Fruit fly (Drosophila melanogaster) whole organism, wandering third instar larva: ENCODE measurements around the gene Ndae1.

ENCODE experiments used
- CG32264 ChIP-seq: fragments of 200-800 bp; sonication (Bioruptor generic); optimal IDR thresholded peaks from 2 replicates; lab custom pipeline; 2016; ENCODE audit warnings: missing biosample characterization, missing genetic modification characterization
- CG9705 ChIP-seq: fragments of 200-800 bp; sonication (Bioruptor generic); optimal IDR thresholded peaks from 2 replicates; lab custom pipeline; 2018; ENCODE audit warnings: missing biosample characterization, mild to moderate bottlenecking, missing genetic modification characterization
- CrebA ChIP-seq: fragments of 200-800 bp; sonication (Bioruptor generic); optimal IDR thresholded peaks from 2 replicates; lab custom pipeline; 2016; ENCODE audit warnings: missing biosample characterization, mild to moderate bottlenecking, missing genetic modification characterization, borderline replicate concordance
- Dfd ChIP-seq: fragments of >200 bp; optimal IDR thresholded peaks from 2 replicates; lab custom pipeline; 2017; ENCODE audit warnings: missing biosample characterization, missing genetic modification characterization
- Dif ChIP-seq: fragments of 200-275, 200-300 bp; sonication (Bioruptor generic); optimal IDR thresholded peaks from 2 replicates; lab custom pipeline; 2018; ENCODE audit warnings: missing biosample characterization, missing genetic modification characterization; ENCODE audit not compliant: partially characterized antibody
- HLH106 ChIP-seq: fragments of 200-800 bp; optimal IDR thresholded peaks from 3 replicates; lab custom pipeline; 2019; ENCODE audit warnings: missing biosample characterization, mild to moderate bottlenecking, missing genetic modification characterization, moderate library complexity
- Hnf4 ChIP-seq: fragments of 200-800 bp; sonication (Bioruptor generic); optimal IDR thresholded peaks from 2 replicates; lab custom pipeline; 2016; ENCODE audit warnings: missing biosample characterization, mild to moderate bottlenecking, missing genetic modification characterization
- Hr78 ChIP-seq: fragments of >200 bp; optimal IDR thresholded peaks from 2 replicates; lab custom pipeline; 2017; ENCODE audit warnings: missing biosample characterization, missing genetic modification characterization
- Hr83 ChIP-seq: fragments of 200-300 bp; sonication (Bioruptor generic); optimal IDR thresholded peaks from 2 replicates; lab custom pipeline; 2016; ENCODE audit warnings: missing biosample characterization, mild to moderate bottlenecking, missing genetic modification characterization, moderate library complexity; ENCODE audit not compliant: poor library complexity, severe bottlenecking
- Myc ChIP-seq: fragments of >200 bp; optimal IDR thresholded peaks from 2 replicates; lab custom pipeline; 2017
- N ChIP-seq: fragments of >200 bp; optimal IDR thresholded peaks from 2 replicates; lab custom pipeline; 2018; ENCODE audit warnings: missing biosample characterization, missing external identifiers, missing genetic modification characterization
- OdsH ChIP-seq: fragments of 200-800 bp; sonication (Bioruptor generic); optimal IDR thresholded peaks from 2 replicates; lab custom pipeline; 2016; ENCODE audit warnings: missing biosample characterization, mild to moderate bottlenecking, missing genetic modification characterization
- Rel ChIP-seq, 2 experiments: fragments of 200-800 bp; sonication (Bioruptor generic) in 1 of 2; optimal IDR thresholded peaks; 2 replicates in 1 of 2; 3 replicates in 1 of 2; lab custom pipeline; 2016 to 2019; ENCODE audit warnings: mild to moderate bottlenecking in 2 of 2, missing biosample characterization in 2 of 2, missing genetic modification characterization in 2 of 2, moderate library complexity in 1 of 2
- Sp1 ChIP-seq: fragments of 200-800 bp; sonication (Bioruptor generic); optimal IDR thresholded peaks from 3 replicates; lab custom pipeline; 2019; ENCODE audit warnings: missing biosample characterization, mild to moderate bottlenecking, missing genetic modification characterization, moderate library complexity
- br ChIP-seq: fragments of 200-800 bp; sonication (Bioruptor generic); optimal IDR thresholded peaks from 2 replicates; lab custom pipeline; 2016; ENCODE audit warnings: missing biosample characterization, missing genetic modification characterization
- brk ChIP-seq: fragments of 200-800 bp; sonication (Bioruptor generic); optimal IDR thresholded peaks from 2 replicates; lab custom pipeline; 2016; ENCODE audit warnings: missing biosample characterization, mild to moderate bottlenecking, missing genetic modification characterization
- dl ChIP-seq, 2 experiments: fragments of 175-275, 200-275 bp in 1 of 2; fragments of 200-275 bp in 1 of 2; sonication (Bioruptor generic); optimal IDR thresholded peaks; lab custom pipeline; 2018; ENCODE audit warnings: mild to moderate bottlenecking in 2 of 2, missing biosample characterization in 2 of 2, missing genetic modification characterization in 2 of 2, moderate library complexity in 2 of 2; ENCODE audit not compliant: partially characterized antibody in 2 of 2, insufficient read depth in 1 of 2
- dmrt93B ChIP-seq: fragments of 200-800 bp; sonication (Bioruptor generic); optimal IDR thresholded peaks from 2 replicates; lab custom pipeline; 2018; ENCODE audit warnings: missing biosample characterization, mild to moderate bottlenecking, missing genetic modification characterization
- dsf ChIP-seq: sonication (Bioruptor generic); optimal IDR thresholded peaks from 2 replicates; lab custom pipeline; 2016; ENCODE audit warnings: missing biosample characterization, missing genetic modification characterization, borderline replicate concordance
- ey ChIP-seq: fragments of 200-800 bp; sonication (Bioruptor generic); optimal IDR thresholded peaks from 2 replicates; lab custom pipeline; 2016; ENCODE audit warnings: missing biosample characterization, missing genetic modification characterization
- foxo ChIP-seq, 2 experiments: fragments of 200-800 bp; sonication (Bioruptor generic); optimal IDR thresholded peaks; 2 replicates in 1 of 2; 3 replicates in 1 of 2; lab custom pipeline; 2016 to 2017; ENCODE audit warnings: missing biosample characterization in 2 of 2, missing genetic modification characterization in 2 of 2
- fru ChIP-seq: fragments of 200-800 bp; sonication (Bioruptor generic); optimal IDR thresholded peaks from 3 replicates; lab custom pipeline; 2016; ENCODE audit warnings: missing biosample characterization, mild to moderate bottlenecking, missing genetic modification characterization
- h ChIP-seq: fragments of 200-800 bp; sonication (Bioruptor generic); optimal IDR thresholded peaks from 3 replicates; lab custom pipeline; 2016; ENCODE audit warnings: missing biosample characterization, mild to moderate bottlenecking, missing genetic modification characterization
- jim ChIP-seq: fragments of 175-275, 200-325 bp; sonication (Bioruptor generic); optimal IDR thresholded peaks from 2 replicates; lab custom pipeline; 2016; ENCODE audit warnings: missing biosample characterization, mild to moderate bottlenecking, missing genetic modification characterization
- lola ChIP-seq: fragments of >200 bp; optimal IDR thresholded peaks from 2 replicates; lab custom pipeline; 2017; ENCODE audit warnings: missing biosample characterization, missing genetic modification characterization
- pan ChIP-seq: fragments of >200 bp; optimal IDR thresholded peaks from 2 replicates; lab custom pipeline; 2017
- psq ChIP-seq: fragments of 200-800 bp; sonication (Bioruptor generic); optimal IDR thresholded peaks from 3 replicates; lab custom pipeline; 2017; ENCODE audit warnings: missing biosample characterization, mild to moderate bottlenecking, missing genetic modification characterization, moderate library complexity
- rgr ChIP-seq: fragments of 200-800 bp; sonication (Bioruptor generic); optimal IDR thresholded peaks from 3 replicates; lab custom pipeline; 2016; ENCODE audit warnings: missing biosample characterization, mild to moderate bottlenecking, missing genetic modification characterization
- sage ChIP-seq: fragments of 200-800 bp; sonication (Bioruptor generic); optimal IDR thresholded peaks from 2 replicates; lab custom pipeline; 2016; ENCODE audit warnings: missing biosample characterization, mild to moderate bottlenecking, missing genetic modification characterization
- sv ChIP-seq: fragments of 200-800 bp; sonication (Bioruptor generic); optimal IDR thresholded peaks from 3 replicates; lab custom pipeline; 2016; ENCODE audit warnings: missing biosample characterization, missing genetic modification characterization
- tai ChIP-seq: sonication (Bioruptor generic); optimal IDR thresholded peaks from 2 replicates; lab custom pipeline; 2016; ENCODE audit warnings: missing biosample characterization, missing genetic modification characterization

Ndae1 gene

dm6 chr2L:7204172-7204482 lies 45.0 kb downstream of the Ndae1 start, which contains the start of gene CG4502 (continued):
- TF ChIP-seq br (GFP tag; lab: Kevin White, UChicago) (peak; percentile 16), dmrt93B (GFP tag; lab: Kevin White, UChicago) (no peak), Dfd (GFP tag; lab: Kevin White, UChicago) (no peak), dl (GFP tag; optimal IDR thresholded peaks at IDR 0.05; lab: Kevin White, UChicago; ENCODE audit: insufficient read depth in 1 of 2, partially characterized antibody in 2 of 2) (no peak), Sp1 (GFP tag; lab: Kevin White, UChicago) (peak; percentile 29)

DNA sequence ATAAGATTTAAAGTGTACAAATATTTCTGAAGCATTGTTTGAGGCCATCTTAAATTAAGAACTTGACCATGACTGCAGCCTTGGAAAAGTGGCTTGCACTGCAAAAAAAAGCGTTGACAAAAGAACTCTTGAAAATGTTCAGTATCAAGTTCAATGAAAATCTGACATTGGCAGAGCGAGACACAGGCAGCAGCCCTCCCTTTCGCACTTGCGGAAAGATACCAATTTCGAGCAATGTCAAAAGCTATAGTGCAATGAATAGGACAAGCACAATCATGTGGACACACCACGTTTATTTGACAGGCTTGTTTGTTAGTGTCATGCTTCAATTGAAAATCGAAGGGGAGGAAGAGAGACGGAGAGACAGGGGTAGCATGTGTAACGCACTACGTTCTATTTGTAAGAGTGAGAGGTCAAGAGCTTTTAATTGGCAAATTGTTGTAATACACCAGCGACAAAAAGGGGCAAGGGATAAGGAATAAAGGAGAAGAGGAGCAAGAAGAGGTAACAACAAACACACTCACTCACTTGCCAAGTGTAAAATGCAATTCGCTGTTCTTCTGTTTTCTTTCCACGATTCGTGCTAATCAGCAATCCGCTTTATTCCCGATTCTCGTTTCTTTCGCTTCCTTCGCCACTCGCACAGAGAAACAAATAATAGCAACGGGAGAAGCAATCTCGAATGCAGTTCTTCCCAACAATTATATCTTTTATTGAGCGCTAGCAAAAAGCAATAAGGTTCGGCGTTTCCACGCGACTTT lies 45.6 kb downstream of the Ndae1 start:
- TF ChIP-seq rgr (GFP tag; lab: Kevin White, UChicago) (no peak), Rel (GFP tag; optimal IDR thresholded peaks at IDR 0.05; lab: Kevin White, UChicago) (no peak), Rel (tag; optimal IDR thresholded peaks at IDR 0.05; lab: Kevin White, UChicago) (no peak), psq (GFP tag; lab: Kevin White, UChicago) (peak; percentile 96), ey (GFP tag; lab: Kevin White, UChicago) (no peak)
- TF ChIP-seq, all 38 proteins: peak for 1

dm6 chr2L:7200168-7200567 lies 49.0 kb downstream of the Ndae1 start:
- TF ChIP-seq pan (lab: Kevin White, UChicago) (no peak), sv (GFP tag; lab: Kevin White, UChicago) (no peak), lola (GFP tag; lab: Kevin White, UChicago) (no peak), Myc (lab: Kevin White, UChicago) (peak; percentile 72), foxo (GFP tag; optimal IDR thresholded peaks at IDR 0.05; lab: Kevin White, UChicago) (no peak)

dm6 chr2L:7199635-7200110 lies 49.5 kb downstream of the Ndae1 start:
- TF ChIP-seq fru (peak; percentile 7), rgr (GFP tag; lab: Kevin White, UChicago) (peak; percentile 4), psq (GFP tag; lab: Kevin White, UChicago) (peak; percentile 45), Sp1 (GFP tag; lab: Kevin White, UChicago) (peak; percentile 41), OdsH (GFP tag; lab: Kevin White, UChicago) (peak; percentile 17), Rel (GFP tag; optimal IDR thresholded peaks at IDR 0.05; lab: Kevin White, UChicago) (no peak), Rel (tag; optimal IDR thresholded peaks at IDR 0.05; lab: Kevin White, UChicago) (peak; percentile 10), brk (GFP tag; lab: Kevin White, UChicago) (no peak), foxo (GFP tag; optimal IDR thresholded peaks at IDR 0.05; lab: Kevin White, UChicago) (peak in 1 of 2 experiments; percentile 35), CrebA (GFP tag; lab: Kevin White, UChicago) (no peak), Hnf4 (GFP tag; lab: Kevin White, UChicago) (peak; percentile 11), HLH106 (tag; lab: Kevin White, UChicago) (peak; percentile 29)

DNA sequence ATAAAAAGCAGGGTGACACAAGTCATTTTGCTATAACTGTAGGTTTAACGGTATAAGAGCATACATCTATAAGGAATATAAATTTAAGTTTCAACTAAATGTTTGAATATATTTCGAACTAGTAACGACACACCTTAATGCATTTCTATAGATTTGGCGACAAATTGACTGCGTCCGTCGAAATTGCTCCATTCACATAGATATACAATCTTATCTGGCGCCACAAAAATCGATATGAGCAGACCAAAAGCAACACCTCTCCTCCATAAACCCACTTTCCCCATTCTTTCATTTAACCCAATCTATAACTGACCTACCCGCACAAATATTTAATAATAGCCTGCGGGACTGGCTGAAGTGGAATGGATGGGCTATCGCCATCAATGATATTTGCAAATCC lies 50.5 kb downstream of the Ndae1 start:
- TF ChIP-seq br (GFP tag; lab: Kevin White, UChicago) (no peak), sv (GFP tag; lab: Kevin White, UChicago) (no peak), brk (GFP tag; lab: Kevin White, UChicago) (no peak), Hr83 (no peak), HLH106 (tag; lab: Kevin White, UChicago) (no peak), N (GFP tag; lab: Kevin White, UChicago) (no peak), Myc (lab: Kevin White, UChicago) (no peak)

DNA sequence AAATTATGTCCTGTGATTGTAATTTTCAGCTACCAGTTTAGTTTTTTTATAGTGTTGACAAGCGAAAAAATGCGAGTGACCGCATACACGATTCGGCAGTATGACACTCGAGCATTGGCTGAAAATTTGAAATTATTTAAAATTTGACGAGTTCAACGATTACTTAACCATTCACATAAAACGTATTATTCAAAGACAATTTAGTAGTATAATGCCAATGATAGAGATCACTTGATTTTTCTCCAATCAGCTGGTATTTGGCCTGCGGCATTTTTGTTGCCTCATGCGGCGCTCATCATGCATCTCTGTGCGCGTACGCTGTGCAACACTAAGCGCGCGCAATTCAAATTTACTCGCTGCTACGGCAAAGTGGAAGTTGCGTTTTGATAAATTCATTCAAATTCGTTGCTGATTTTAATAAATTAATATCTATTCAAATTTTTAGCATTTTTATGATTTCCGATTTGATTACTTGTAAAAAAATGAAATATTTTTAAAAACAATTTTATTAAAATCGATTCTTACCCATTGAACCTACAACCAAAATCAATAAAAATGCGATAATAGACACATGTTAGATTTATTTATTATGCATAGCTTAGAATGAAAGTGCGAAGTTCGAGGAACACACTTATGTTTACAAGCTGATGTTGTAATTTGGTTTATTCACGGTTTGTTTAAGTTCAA lies 54.6 kb downstream of the Ndae1 start, which contains the start of gene CG4497:
Gene CG4497, minus strand, starts transcription at position 238 of the 687 bp plus-strand sequence.
- TF ChIP-seq Rel (GFP tag; optimal IDR thresholded peaks at IDR 0.05; lab: Kevin White, UChicago) (no peak), Rel (tag; optimal IDR thresholded peaks at IDR 0.05; lab: Kevin White, UChicago) (peak; percentile 42), sage (peak; percentile 45), Dfd (GFP tag; lab: Kevin White, UChicago) (no peak), Hr83 (peak; percentile 24), rgr (GFP tag; lab: Kevin White, UChicago) (peak; percentile 92), Sp1 (GFP tag; lab: Kevin White, UChicago) (peak; percentile 72), CG9705 (GFP tag; lab: Kevin White, UChicago) (peak; percentile 82), h (GFP tag; lab: Kevin White, UChicago) (peak; percentile 93), jim (no peak), sv (GFP tag; lab: Kevin White, UChicago) (peak; percentile 96), lola (GFP tag; lab: Kevin White, UChicago) (no peak), dmrt93B (GFP tag; lab: Kevin White, UChicago) (peak; percentile 84), brk (GFP tag; lab: Kevin White, UChicago) (peak; percentile 87), Hr78 (no peak), tai (GFP tag; lab: Kevin White, UChicago) (peak; percentile 95), Hnf4 (GFP tag; lab: Kevin White, UChicago) (peak; percentile 93), OdsH (GFP tag; lab: Kevin White, UChicago) (peak; percentile 82), fru (peak; percentile 91), dsf (GFP tag; lab: Kevin White, UChicago) (peak; percentile 63), CrebA (GFP tag; lab: Kevin White, UChicago) (no peak), dl (GFP tag; optimal IDR thresholded peaks at IDR 0.05; lab: Kevin White, UChicago; ENCODE audit: insufficient read depth in 1 of 2, partially characterized antibody in 2 of 2) (peak in 1 of 2 experiments; percentile 66), ey (GFP tag; lab: Kevin White, UChicago) (peak; percentile 91), CG32264 (GFP tag; lab: Kevin White, UChicago) (peak; percentile 74), Dif (GFP tag; lab: Kevin White, UChicago) (peak; percentile 93)
